Worm (Caenorhabditis elegans) whole organism, L4 larva: Measurements from ENCODE around the gene str-145.

Experiments
- F37D6.2 ChIP-seq: sonication (generic microtip); optimal IDR thresholded peaks from 2 replicates; lab custom pipeline; 2016; ENCODE audit warnings: mild to moderate bottlenecking, missing genetic modification characterization, missing compliant biosample characterization
- T26A8.4 ChIP-seq: fragments of 200-800 bp; sonication (Bioruptor generic); IDR thresholded peaks from 2 replicates; pipeline ENCODE4 v1.3.6; 2022; ENCODE audit warnings: missing genetic modification characterization, missing compliant biosample characterization
- Y105C5A.15 ChIP-seq: fragments of 200-800 bp; sonication (Bioruptor generic); IDR thresholded peaks from 2 replicates; pipeline ENCODE4 v1.3.6; 2022; ENCODE audit warnings: missing genetic modification characterization, missing compliant biosample characterization
- Y5F2A.4 ChIP-seq: fragments of 200-800 bp; sonication (Bioruptor generic); optimal IDR thresholded peaks from 2 replicates; lab custom pipeline; 2018; ENCODE audit warnings: mild to moderate bottlenecking, missing genetic modification characterization, missing compliant biosample characterization
- ama-1 ChIP-seq: fragments of 150-350 bp; optimal IDR thresholded peaks from 2 replicates; lab custom pipeline; 2014; ENCODE audit warnings: inconsistent platforms, mixed read lengths
- attf-4 ChIP-seq: sonication (generic microtip); optimal IDR thresholded peaks from 3 replicates; lab custom pipeline; 2017; ENCODE audit warnings: missing biosample characterization, missing genetic modification characterization
- ceh-20 ChIP-seq: fragments of 200-800 bp; sonication (Bioruptor generic); IDR thresholded peaks from 2 replicates; pipeline ENCODE4 v1.3.6; 2022; ENCODE audit warnings: missing genetic modification reagents, missing genetic modification characterization, missing compliant biosample characterization
- ceh-44 ChIP-seq: fragments of 200-800 bp; sonication (Bioruptor generic); IDR thresholded peaks from 2 replicates; pipeline ENCODE4 v1.3.6; 2022; ENCODE audit warnings: missing genetic modification reagents, missing genetic modification characterization, missing compliant biosample characterization
- ceh-82 ChIP-seq: sonication (generic microtip); optimal IDR thresholded peaks from 2 replicates; lab custom pipeline; 2017; ENCODE audit warnings: missing biosample characterization, missing genetic modification characterization
- cey-2 ChIP-seq: sonication (generic microtip); optimal IDR thresholded peaks from 3 replicates; lab custom pipeline; 2017; ENCODE audit warnings: missing genetic modification characterization, mild to moderate bottlenecking, missing compliant biosample characterization, antibody characterized with exemption, borderline replicate concordance; ENCODE audit not compliant: insufficient read depth
- ctbp-1 ChIP-seq: fragments of 200-800 bp; sonication (Bioruptor generic); IDR thresholded peaks from 2 replicates; pipeline ENCODE4 v1.3.6; 2022; ENCODE audit warnings: missing genetic modification reagents, missing genetic modification characterization, missing compliant biosample characterization
- daf-16 ChIP-seq, 3 experiments: sonication (generic microtip); optimal IDR thresholded peaks; 2 replicates each; lab custom pipeline; 2016 to 2017; ENCODE audit warnings: missing genetic modification characterization in 3 of 3, missing genetic modification reagents in 3 of 3, mild to moderate bottlenecking in 2 of 3, missing compliant biosample characterization in 2 of 3, missing biosample characterization in 1 of 3, moderate library complexity in 1 of 3
- daf-19 ChIP-seq: fragments of 200-800 bp; sonication (Bioruptor generic); conservative IDR thresholded peaks from 2 replicates; pipeline ENCODE4 v1.3.6; 2022; ENCODE audit warnings: missing genetic modification characterization, missing compliant biosample characterization
- dmd-6 ChIP-seq: fragments of 200-800 bp; sonication (Bioruptor generic); IDR thresholded peaks from 2 replicates; pipeline ENCODE4 v1.3.6; 2022; ENCODE audit warnings: missing genetic modification reagents, missing genetic modification characterization, missing compliant biosample characterization
- dve-1 ChIP-seq: sonication (generic microtip); optimal IDR thresholded peaks from 2 replicates; lab custom pipeline; 2017; ENCODE audit warnings: antibody characterized with exemption, mild to moderate bottlenecking, missing genetic modification characterization, missing compliant biosample characterization; ENCODE audit not compliant: insufficient read depth
- egl-27 ChIP-seq: sonication (generic microtip); optimal IDR thresholded peaks from 3 replicates; lab custom pipeline; 2017; ENCODE audit warnings: missing biosample characterization, missing genetic modification reagents, missing genetic modification characterization
- hif-1 ChIP-seq, 2 experiments: sonication (generic microtip); optimal IDR thresholded peaks; 2 replicates each; lab custom pipeline; 2016 to 2017; ENCODE audit warnings: missing compliant biosample characterization in 2 of 2, missing genetic modification characterization in 2 of 2, missing genetic modification reagents in 2 of 2, missing genotype in 2 of 2, mild to moderate bottlenecking in 1 of 2
- hlh-30 ChIP-seq: sonication (generic microtip); optimal IDR thresholded peaks from 2 replicates; lab custom pipeline; 2017; ENCODE audit warnings: antibody characterized with exemption, mild to moderate bottlenecking, missing genetic modification characterization, missing compliant biosample characterization; ENCODE audit not compliant: insufficient read depth
- hmg-1.1 ChIP-seq: fragments of 200-800 bp; sonication (Bioruptor generic); IDR thresholded peaks from 2 replicates; pipeline ENCODE4 v1.3.6; 2022; ENCODE audit warnings: missing genetic modification reagents, missing genetic modification characterization, missing compliant biosample characterization
- jun-1 ChIP-seq: fragments of 150-350 bp; optimal IDR thresholded peaks from 2 replicates; lab custom pipeline; 2014; ENCODE audit warnings: missing biosample characterization, missing genetic modification reagents, missing genetic modification characterization
- lin-38 ChIP-seq: fragments of 200-800 bp; sonication (Bioruptor generic); IDR thresholded peaks from 2 replicates; pipeline ENCODE4 v1.3.6; 2022; ENCODE audit warnings: missing genetic modification reagents, missing genetic modification characterization, missing compliant biosample characterization
- madf-9 ChIP-seq: fragments of 200-800 bp; sonication (Bioruptor generic); conservative IDR thresholded peaks from 2 replicates; pipeline ENCODE4 v1.3.6; 2022; ENCODE audit warnings: missing genetic modification reagents, missing genetic modification characterization, missing compliant biosample characterization
- mdl-1 ChIP-seq, 2 experiments: fragments of 150-350 bp in 1 of 2; sonication (generic microtip) in 1 of 2; optimal IDR thresholded peaks; 2 replicates each; lab custom pipeline; 2014 to 2017; ENCODE audit warnings: missing biosample characterization in 2 of 2, missing genetic modification characterization in 2 of 2
- mxl-2 ChIP-seq: fragments of 200-800 bp; sonication (Bioruptor generic); conservative IDR thresholded peaks from 2 replicates; pipeline ENCODE4 v1.3.6; 2022; ENCODE audit warnings: missing genetic modification reagents, missing genetic modification characterization, missing compliant biosample characterization
- nhr-102 ChIP-seq: sonication (generic microtip); optimal IDR thresholded peaks from 2 replicates; lab custom pipeline; 2016; ENCODE audit warnings: mild to moderate bottlenecking, missing genetic modification characterization, moderate library complexity, missing compliant biosample characterization
- nhr-111 ChIP-seq: fragments of 200-800 bp; sonication (Bioruptor generic); optimal IDR thresholded peaks from 2 replicates; lab custom pipeline; 2018; ENCODE audit warnings: mild to moderate bottlenecking, missing genetic modification characterization, missing compliant biosample characterization
- nhr-41 ChIP-seq: fragments of 200-800 bp; sonication (Bioruptor generic); IDR thresholded peaks from 2 replicates; pipeline ENCODE4 v1.3.6; 2022; ENCODE audit warnings: missing genetic modification reagents, missing genetic modification characterization, missing compliant biosample characterization
- nhr-48 ChIP-seq: sonication (generic microtip); optimal IDR thresholded peaks from 2 replicates; lab custom pipeline; 2016; ENCODE audit warnings: mild to moderate bottlenecking, missing genetic modification characterization, missing compliant biosample characterization
- nhr-76 ChIP-seq: fragments of 150-350 bp; optimal IDR thresholded peaks from 2 replicates; lab custom pipeline; 2014; ENCODE audit warnings: missing biosample characterization, missing genetic modification characterization
- skn-1 ChIP-seq: fragments of 150-350 bp; optimal IDR thresholded peaks from 2 replicates; lab custom pipeline; 2014; ENCODE audit warnings: missing biosample characterization, missing genetic modification characterization
- spr-1 ChIP-seq: sonication (generic microtip); optimal IDR thresholded peaks from 2 replicates; lab custom pipeline; 2016; ENCODE audit warnings: mild to moderate bottlenecking, missing genetic modification characterization, missing compliant biosample characterization
- spr-3 ChIP-seq: fragments of 200-800 bp; sonication (Bioruptor generic); optimal IDR thresholded peaks from 2 replicates; lab custom pipeline; 2018; ENCODE audit warnings: mild to moderate bottlenecking, missing genetic modification characterization, missing compliant biosample characterization
- tra-1 ChIP-seq: fragments of 200-800 bp; sonication (Bioruptor generic); IDR thresholded peaks from 2 replicates; pipeline ENCODE4 v1.3.6; 2022; ENCODE audit warnings: missing genetic modification reagents, missing genetic modification characterization, missing compliant biosample characterization
- unc-62 ChIP-seq, 3 experiments: fragments of 150-350 bp in 1 of 3; sonication (generic microtip); optimal IDR thresholded peaks in 2 of 3; peaks in 1 of 3; 1 replicate in 1 of 3; 2 replicates in 2 of 3; lab custom pipeline; 2014 to 2017; ENCODE audit warnings: missing biosample characterization in 3 of 3, missing genetic modification characterization in 3 of 3, missing genetic modification reagents in 3 of 3, missing genotype in 1 of 3
- zfp-3 ChIP-seq: fragments of 200-800 bp; sonication (Bioruptor generic); conservative IDR thresholded peaks from 2 replicates; pipeline ENCODE4 v1.3.6; 2022; ENCODE audit warnings: missing genetic modification reagents, missing genetic modification characterization, missing compliant biosample characterization

Gene str-145

ce11 chrV:8098239-8098638 is at the start of gene str-145:
Gene str-145, minus strand, starts transcription at chrV:8098339.
- TF ChIP-seq attf-4 (no peak), hlh-30 (tag; lab: Kevin White, UChicago) (no peak), ceh-82 (tag; lab: Kevin White, UChicago) (no peak), F37D6.2 (tag; lab: Kevin White, UChicago) (no peak), madf-9 (GFP tag; lab: Robert Waterston, UW) (no peak), Y5F2A.4 (GFP tag; lab: Kevin White, UChicago) (no peak), nhr-41 (GFP tag; lab: Robert Waterston, UW) (no peak), ama-1 (lab: Kevin White, UChicago) (no peak), Y105C5A.15 (GFP tag; lab: Robert Waterston, UW) (no peak), ceh-20 (GFP tag; lab: Robert Waterston, UW) (no peak), dmd-6 (no peak), nhr-76 (tag; lab: Kevin White, UChicago) (no peak)

- peak in 1 of 2 experiments; percentile 74 for TF ChIP-seq unc-62 (GFP tag; optimal IDR thresholded peaks at IDR 0.05 in 1 of 2; lab: Kevin White, UChicago)
- no peak for TF ChIP-seq unc-62 (tag; optimal IDR thresholded peaks at IDR 0.05; lab: Kevin White, UChicago)
- no peak for TF ChIP-seq egl-27 (tag; lab: Kevin White, UChicago)
Measured at ce11 chrV:8145329-8145728, 47.2 kb upstream of the str-145 start, which contains the start of gene D1014.13. Gene D1014.13, plus strand, starts transcription at chrV:8145629.

- TF ChIP-seq unc-62 (GFP tag; optimal IDR thresholded peaks at IDR 0.05 in 1 of 2; lab: Kevin White, UChicago) (peak in 1 of 2 experiments; percentile 95), unc-62 (tag; optimal IDR thresholded peaks at IDR 0.05; lab: Kevin White, UChicago) (no peak), hlh-30 (tag; lab: Kevin White, UChicago) (no peak)
Measured at ce11 chrV:8144515-8144914, 46.4 kb upstream of the str-145 start.

- TF ChIP-seq ceh-44 (GFP tag; lab: Robert Waterston, UW) = no peak
- TF ChIP-seq dmd-6 = no peak
- TF ChIP-seq nhr-102 (tag; lab: Kevin White, UChicago) = no peak
- no peak for TF ChIP-seq unc-62 (GFP tag; optimal IDR thresholded peaks at IDR 0.05 in 1 of 2; lab: Kevin White, UChicago)
- TF ChIP-seq unc-62 (tag; optimal IDR thresholded peaks at IDR 0.05; lab: Kevin White, UChicago) = no peak
- no peak for TF ChIP-seq hmg-1.1 (GFP tag; lab: Robert Waterston, UW)
- no peak for TF ChIP-seq hif-1 (tag; optimal IDR thresholded peaks at IDR 0.05; lab: Kevin White, UChicago)
- no peak for TF ChIP-seq spr-3
- no peak for TF ChIP-seq skn-1 (tag; lab: Kevin White, UChicago)
Measured at ce11 chrV:8143605-8144004, 45.5 kb upstream of the str-145 start, which contains the start of gene D1014.2. Gene D1014.2, plus strand, starts transcription at chrV:8143905.

ce11 chrV:8132926-8133325 is 34.8 kb upstream of the str-145 start, which contains the start of gene D1014.4:
Gene D1014.4, plus strand, starts transcription at chrV:8133226.
- TF ChIP-seq dve-1 (peak; percentile 5), daf-16 (GFP tag; optimal IDR thresholded peaks at IDR 0.05; lab: Kevin White, UChicago) (no peak), daf-16 (tag; optimal IDR thresholded peaks at IDR 0.05; lab: Kevin White, UChicago) (peak; percentile 67), hlh-30 (tag; lab: Kevin White, UChicago) (peak; percentile 46), dmd-6 (no peak)

ce11 chrV:8131628-8132027 is 33.5 kb upstream of the str-145 start:
- TF ChIP-seq dve-1 (no peak), skn-1 (tag; lab: Kevin White, UChicago) (no peak), nhr-48 (no peak), hif-1 (tag; optimal IDR thresholded peaks at IDR 0.05; lab: Kevin White, UChicago) (no peak), T26A8.4 (GFP tag; lab: Robert Waterston, UW) (peak; percentile 36; the same call in 1 of the 2 replicates), tra-1 (GFP tag; lab: Robert Waterston, UW) (no peak), jun-1 (tag; lab: Kevin White, UChicago) (no peak), mxl-2 (GFP tag; lab: Robert Waterston, UW) (no peak), spr-1 (no peak), ctbp-1 (GFP tag; lab: Robert Waterston, UW) (no peak), cey-2 (tag; lab: Kevin White, UChicago) (no peak), lin-38 (0 out of 2 replicates have a peak, but pooled peaks have one; percentile 17), daf-19 (GFP tag; lab: Robert Waterston, UW) (no peak), zfp-3 (GFP tag; lab: Robert Waterston, UW) (0 out of 2 replicates have a peak, but pooled peaks have one; percentile 20), ama-1 (lab: Kevin White, UChicago) (peak; percentile 3), nhr-111 (GFP tag; lab: Kevin White, UChicago) (no peak), mdl-1 (tag; optimal IDR thresholded peaks at IDR 0.05; lab: Kevin White, UChicago) (no peak), nhr-102 (tag; lab: Kevin White, UChicago) (no peak)
